Fruit fly (Drosophila melanogaster): ENCODE data around the gene Archease.
A peak's percentile ranks its signal among the peaks of the same experiment; 100 is the strongest.

The Archease gene

dm6 chr3R:21643197-21643596, 19.6 kb downstream of the Archease start (continued):
- TF ChIP-seq net (GFP tag; optimal IDR thresholded peaks at IDR 0.05) (peak; percentile 24), cyc (GFP tag; optimal IDR thresholded peaks at IDR 0.05) (no peak), Sox15 (GFP tag; optimal IDR thresholded peaks at IDR 0.05) (peak; percentile 28), dac (GFP tag; optimal IDR thresholded peaks at IDR 0.05) (no peak), Sox102F (GFP tag; optimal IDR thresholded peaks at IDR 0.05) (no peak), CG9139 (GFP tag; optimal IDR thresholded peaks at IDR 0.05) (peak; percentile 1), CG15336 (GFP tag; IDR thresholded peaks at IDR 0.05) (peak; percentile 38), Hr39 (GFP tag; optimal IDR thresholded peaks at IDR 0.05) (peak; percentile 35), ss (GFP tag; optimal IDR thresholded peaks at IDR 0.05) (peak; percentile 45 to 50), CG3032 (tag; optimal IDR thresholded peaks at IDR 0.05) (peak; percentile 44), svp (GFP tag) (peak; percentile 86), Met (GFP tag; optimal IDR thresholded peaks at IDR 0.05) (peak; percentile 50), CG6792 (GFP tag; optimal IDR thresholded peaks at IDR 0.05) (peak; percentile 18), fd85E (GFP tag; optimal IDR thresholded peaks at IDR 0.05) (no peak), salr (GFP tag; optimal IDR thresholded peaks at IDR 0.05) (peak; percentile 23 to 41), CG6808 (GFP tag; optimal IDR thresholded peaks at IDR 0.05) (peak; percentile 41), OdsH (GFP tag; optimal IDR thresholded peaks at IDR 0.05) (peak; percentile 51), Sox14 (GFP tag; optimal IDR thresholded peaks at IDR 0.05) (peak; percentile 40), CG10669 (GFP tag; optimal IDR thresholded peaks at IDR 0.05) (peak; percentile 39), Smox (GFP tag; optimal IDR thresholded peaks at IDR 0.05) (no peak)

dm6 chr3R:21642301-21642700, 20.5 kb downstream of the Archease start:
- TF ChIP-seq CG6163 (GFP tag; IDR thresholded peaks at IDR 0.05), result 0 out of 3 replicates have a peak, but pooled peaks have one; percentile 24
- no peak for TF ChIP-seq CG16779 (tag; optimal IDR thresholded peaks at IDR 0.05)
- TF ChIP-seq Eip78C (GFP tag), result peak; percentile 50

dm6 chr3R:21641517-21642137, 21.1 kb downstream of the Archease start:
- TF ChIP-seq vri (GFP tag; optimal IDR thresholded peaks at IDR 0.05) (peak; percentile 73), CG6792 (GFP tag; optimal IDR thresholded peaks at IDR 0.05) (peak; percentile 88), Eip78C (GFP tag) (peak; percentile 99), ss (GFP tag; optimal IDR thresholded peaks at IDR 0.05) (peak; percentile 92 to 94), CG6854 (GFP tag; optimal IDR thresholded peaks at IDR 0.05) (peak; percentile 69), svp (GFP tag) (peak; percentile 97), CG11762 (GFP tag; optimal IDR thresholded peaks at IDR 0.05; ENCODE audit: insufficient read depth) (peak; percentile 82), fd85E (GFP tag; optimal IDR thresholded peaks at IDR 0.05) (peak; percentile 54), Met (GFP tag; optimal IDR thresholded peaks at IDR 0.05) (peak; percentile 91), Sox15 (GFP tag; optimal IDR thresholded peaks at IDR 0.05) (peak; percentile 74), CG9139 (GFP tag; optimal IDR thresholded peaks at IDR 0.05) (peak; percentile 88), CG6276 (GFP tag; optimal IDR thresholded peaks at IDR 0.05) (peak; percentile 56), Eip75B (GFP tag; optimal IDR thresholded peaks at IDR 0.05) (peak; percentile 93), spab (GFP tag; optimal IDR thresholded peaks at IDR 0.05) (peak; percentile 91), CG8632 (GFP tag; optimal IDR thresholded peaks at IDR 0.05) (peak; percentile 86), dsx (GFP tag; optimal IDR thresholded peaks at IDR 0.05; ENCODE audit: poor library complexity, severe bottlenecking) (peak; percentile 93), CG10669 (GFP tag; optimal IDR thresholded peaks at IDR 0.05) (peak; percentile 89), Hr39 (GFP tag; optimal IDR thresholded peaks at IDR 0.05) (peak; percentile 79), CG11902 (GFP tag; optimal IDR thresholded peaks at IDR 0.05) (peak; percentile 79), CG8119 (GFP tag; IDR thresholded peaks at IDR 0.05) (peak; percentile 84), CG11294 (GFP tag; IDR thresholded peaks at IDR 0.05) (no peak), eg (GFP tag; IDR thresholded peaks at IDR 0.05) (peak; percentile 5; the same call in 1 of the 3 replicates), achi (GFP tag; optimal IDR thresholded peaks at IDR 0.05) (peak; percentile 91), Hr38 (GFP tag; optimal IDR thresholded peaks at IDR 0.05) (no peak), CG8319 (GFP tag; optimal IDR thresholded peaks at IDR 0.05) (peak; percentile 80), Eip93F (GFP tag; optimal IDR thresholded peaks at IDR 0.05) (peak; percentile 40), CG16779 (tag; optimal IDR thresholded peaks at IDR 0.05) (peak; percentile 81), Lpt (GFP tag; optimal IDR thresholded peaks at IDR 0.05) (peak; percentile 81), CG7368 (GFP tag; optimal IDR thresholded peaks at IDR 0.05) (peak; percentile 79), CG1621 (tag; optimal IDR thresholded peaks at IDR 0.05) (peak; percentile 73), CG31627 (GFP tag; optimal IDR thresholded peaks at IDR 0.05) (peak; percentile 84), CG34406 (GFP tag; optimal IDR thresholded peaks at IDR 0.05) (peak; percentile 90), pdm3 (GFP tag; optimal IDR thresholded peaks at IDR 0.05) (peak; percentile 88), dac (GFP tag; optimal IDR thresholded peaks at IDR 0.05) (no peak), Ets96B (tag; optimal IDR thresholded peaks at IDR 0.05) (peak; percentile 92)
